Worm (Caenorhabditis elegans): ENCODE results near the gene C11D2.7.

Gene C11D2.7

DNA sequence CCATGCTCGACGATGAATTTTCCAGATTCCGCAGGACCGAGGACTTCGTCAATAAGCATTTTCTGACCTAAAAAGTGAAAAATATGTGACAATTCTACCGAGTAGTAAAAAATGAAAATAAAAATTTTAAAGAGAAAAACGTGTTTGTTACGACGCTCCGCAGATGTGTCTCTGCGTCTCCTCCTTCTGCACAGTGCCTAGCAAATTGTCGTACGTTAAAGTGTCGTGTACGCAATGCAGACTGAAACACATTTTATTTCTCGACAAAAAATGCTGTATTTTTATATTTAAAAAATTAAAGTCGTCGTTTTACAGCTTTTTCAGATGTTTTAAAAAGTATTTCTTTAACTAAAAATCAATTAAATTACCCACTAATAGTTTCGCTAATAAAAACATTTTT, 1.6 kb upstream of the C11D2.7 start, which contains the start of gene C11D2.4 (continued):
- TF ChIP-seq lsy-12 (tag; optimal IDR thresholded peaks at IDR 0.05) (no peak), hmg-11 (tag; optimal IDR thresholded peaks at IDR 0.05) (peak; percentile 46)

ce11 chrIV:6151513-6151912, 3.7 kb downstream of the C11D2.7 start, which contains the start of gene C11D2.3:
Gene C11D2.3, plus strand, starts transcription at chrIV:6151813.
- TF ChIP-seq hmg-11 (tag; optimal IDR thresholded peaks at IDR 0.05) (no peak), ztf-11 (tag; optimal IDR thresholded peaks at IDR 0.05) (no peak), skn-1 (tag; optimal IDR thresholded peaks at IDR 0.05) (no peak), nhr-237 (tag; optimal IDR thresholded peaks at IDR 0.05) (no peak), unc-62 (GFP tag; optimal IDR thresholded peaks at IDR 0.05) (no peak), ceh-28 (tag; optimal IDR thresholded peaks at IDR 0.05) (no peak), unc-39 (tag; optimal IDR thresholded peaks at IDR 0.05) (no peak), fos-1 (tag; optimal IDR thresholded peaks at IDR 0.05) (no peak), daf-12 (tag; optimal IDR thresholded peaks at IDR 0.05) (no peak)

DNA sequence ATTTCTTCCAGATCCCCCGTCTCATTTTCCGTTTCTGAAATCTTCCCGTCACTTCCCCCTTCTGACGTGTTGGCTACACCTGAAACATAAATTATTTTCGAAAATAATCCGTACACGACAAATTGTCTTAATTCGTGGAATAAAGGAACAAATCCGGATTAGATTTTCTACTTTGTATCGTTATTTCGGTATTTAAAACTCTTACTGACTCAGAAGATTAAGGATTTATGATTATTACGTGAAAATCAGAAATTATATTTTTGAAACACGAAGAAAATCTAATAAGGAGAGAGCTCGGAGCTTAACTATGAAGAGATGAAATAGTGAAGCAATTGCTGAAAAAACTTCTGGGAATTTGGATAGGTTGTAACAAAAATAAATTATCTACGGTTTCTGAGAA, 5.8 kb downstream of the C11D2.7 start:
- TF ChIP-seq elt-1 (tag; optimal IDR thresholded peaks at IDR 0.05), result no peak
- no peak for TF ChIP-seq hmg-11 (tag; optimal IDR thresholded peaks at IDR 0.05)
- TF ChIP-seq mdl-1 (tag; optimal IDR thresholded peaks at IDR 0.05), result no peak
- TF ChIP-seq ceh-9 (tag; optimal IDR thresholded peaks at IDR 0.05), result no peak
- no peak for TF ChIP-seq nhr-25 (tag; optimal IDR thresholded peaks at IDR 0.05)
- no peak for TF ChIP-seq skn-1 (tag; optimal IDR thresholded peaks at IDR 0.05)
- no peak for TF ChIP-seq nfya-1 (tag; optimal IDR thresholded peaks at IDR 0.05; ENCODE audit: insufficient read depth)
- TF ChIP-seq zag-1 (tag; optimal IDR thresholded peaks at IDR 0.05), result no peak
- TF ChIP-seq daf-12 (tag; optimal IDR thresholded peaks at IDR 0.05), result no peak
- TF ChIP-seq sea-2 (GFP tag; optimal IDR thresholded peaks at IDR 0.05), result no peak
- TF ChIP-seq lsy-12 (tag; optimal IDR thresholded peaks at IDR 0.05), result no peak
- no peak for TF ChIP-seq ZK546.5 (tag; optimal IDR thresholded peaks at IDR 0.05)

- no peak for TF ChIP-seq ceh-28 (tag; optimal IDR thresholded peaks at IDR 0.05)
- TF ChIP-seq lsy-12 (tag; optimal IDR thresholded peaks at IDR 0.05), result no peak
- TF ChIP-seq nhr-237 (tag; optimal IDR thresholded peaks at IDR 0.05), result no peak
- no peak for TF ChIP-seq nhr-12 (tag; optimal IDR thresholded peaks at IDR 0.05)
- TF ChIP-seq pqm-1 (tag; optimal IDR thresholded peaks at IDR 0.05), result no peak
- no peak for TF ChIP-seq nfya-1 (tag; optimal IDR thresholded peaks at IDR 0.05; ENCODE audit: insufficient read depth)
- TF ChIP-seq nhr-28 (tag; optimal IDR thresholded peaks at IDR 0.05), result no peak
- no peak for TF ChIP-seq elt-1 (tag; optimal IDR thresholded peaks at IDR 0.05)
- no peak for TF ChIP-seq mdl-1 (tag; optimal IDR thresholded peaks at IDR 0.05)
- TF ChIP-seq nhr-77 (tag; optimal IDR thresholded peaks at IDR 0.05), result no peak
- TF ChIP-seq nhr-76 (tag; optimal IDR thresholded peaks at IDR 0.05), result no peak
- TF ChIP-seq nhr-23 (tag; optimal IDR thresholded peaks at IDR 0.05), result no peak
- no peak for TF ChIP-seq fkh-10 (GFP tag; optimal IDR thresholded peaks at IDR 0.05)
Measured at ce11 chrIV:6145984-6146383, 9.2 kb downstream of the C11D2.7 start.

ce11 chrIV:6140700-6141099, 14.5 kb downstream of the C11D2.7 start:
- no peak for TF ChIP-seq nfya-1 (tag; optimal IDR thresholded peaks at IDR 0.05; ENCODE audit: insufficient read depth)
- no peak for TF ChIP-seq ztf-4 (tag; optimal IDR thresholded peaks at IDR 0.05)
- TF ChIP-seq aly-2 (tag; optimal IDR thresholded peaks at IDR 0.05), result no peak
- TF ChIP-seq jun-1 (tag; optimal IDR thresholded peaks at IDR 0.05), result no peak
- no peak for TF ChIP-seq lsy-12 (tag; optimal IDR thresholded peaks at IDR 0.05)
- TF ChIP-seq ama-1 (optimal IDR thresholded peaks at IDR 0.05), result no peak
- no peak for TF ChIP-seq ZK546.5 (tag; optimal IDR thresholded peaks at IDR 0.05)
- no peak for TF ChIP-seq mml-1 (tag; optimal IDR thresholded peaks at IDR 0.05)
- no peak for TF ChIP-seq nhr-12 (tag; optimal IDR thresholded peaks at IDR 0.05)
- TF ChIP-seq egl-27 (tag; optimal IDR thresholded peaks at IDR 0.05), result no peak
- TF ChIP-seq zag-1 (tag; optimal IDR thresholded peaks at IDR 0.05), result no peak
- no peak for TF ChIP-seq eor-1 (tag; optimal IDR thresholded peaks at IDR 0.05)
- TF ChIP-seq fos-1 (tag; optimal IDR thresholded peaks at IDR 0.05), result no peak
- no peak for TF ChIP-seq nhr-237 (tag; optimal IDR thresholded peaks at IDR 0.05)

DNA sequence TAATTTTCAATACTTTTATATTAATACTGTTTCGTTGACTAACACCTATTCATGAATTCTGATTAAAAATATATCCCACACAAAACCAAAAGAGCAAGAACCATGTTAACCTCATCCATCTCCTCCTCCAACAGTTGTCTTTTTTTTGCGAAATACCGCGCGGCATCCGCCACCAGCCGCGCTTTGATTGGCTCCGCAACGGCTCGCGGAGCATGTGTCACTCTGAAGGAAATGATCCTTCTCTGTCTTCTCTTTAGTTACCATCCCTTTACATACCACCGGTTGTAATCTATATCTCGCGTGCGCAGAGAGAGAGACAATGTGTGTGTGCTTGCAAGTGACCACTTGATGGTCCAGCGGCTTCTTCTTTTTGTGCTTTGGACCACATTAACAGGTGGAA, 19.6 kb downstream of the C11D2.7 start:
- TF ChIP-seq nfya-1 (tag; optimal IDR thresholded peaks at IDR 0.05; ENCODE audit: insufficient read depth) (peak; percentile 66), nhr-237 (tag; optimal IDR thresholded peaks at IDR 0.05) (no peak)

All from whole organism, L3 larva.